Fruit fly (Drosophila melanogaster) whole organism, embryonic: ENCODE data around the gene PolD2.
A peak's percentile ranks its signal among the peaks of the same experiment; 100 is the strongest.

Experiments used
- C15 ChIP-seq: fragments of 200-800 bp; sonication (Bioruptor generic); IDR thresholded peaks from 3 replicates; pipeline ENCODE4 v1.3.6; 2022; ENCODE audit warnings: missing biosample characterization, missing genetic modification characterization
- CG10209 ChIP-seq: fragments of 200-800 bp; sonication (Bioruptor generic); optimal IDR thresholded peaks from 3 replicates; lab custom pipeline; 2017; ENCODE audit warnings: missing biosample characterization, mild to moderate bottlenecking, missing genetic modification characterization, missing genetic modification reagents
- CG11723 ChIP-seq: fragments of 200-800 bp; sonication (Bioruptor generic); optimal IDR thresholded peaks from 2 replicates; lab custom pipeline; 2017; ENCODE audit warnings: missing biosample characterization, mild to moderate bottlenecking, missing genetic modification characterization
- CG14050 ChIP-seq: fragments of 200-800 bp; sonication (Bioruptor generic); IDR thresholded peaks from 3 replicates; pipeline ENCODE4 v1.3.6; 2022; ENCODE audit warnings: missing biosample characterization, missing genetic modification characterization
- CG17359 ChIP-seq: fragments of 200-800 bp; sonication (Bioruptor generic); optimal IDR thresholded peaks from 3 replicates; lab custom pipeline; 2018; ENCODE audit warnings: missing biosample characterization, mild to moderate bottlenecking, missing genetic modification characterization, moderate library complexity
- CG17385 ChIP-seq: fragments of 200-800 bp; sonication (Bioruptor generic); optimal IDR thresholded peaks from 3 replicates; lab custom pipeline; 2018; ENCODE audit warnings: missing biosample characterization, mild to moderate bottlenecking, missing genetic modification characterization
- CG17912 ChIP-seq: fragments of 200-800 bp; sonication (Bioruptor generic); optimal IDR thresholded peaks from 2 replicates; lab custom pipeline; 2018; ENCODE audit warnings: missing biosample characterization, mild to moderate bottlenecking, missing genetic modification characterization
- CG2120 ChIP-seq: fragments of 200-800 bp; sonication (Bioruptor generic); optimal IDR thresholded peaks from 3 replicates; lab custom pipeline; 2016; ENCODE audit warnings: missing biosample characterization, missing genetic modification characterization
- CG2199 ChIP-seq: fragments of 200-800 bp; sonication (Bioruptor generic); IDR thresholded peaks from 3 replicates; pipeline ENCODE4 v1.3.6; 2022; ENCODE audit warnings: missing biosample characterization, missing genetic modification characterization
- CG30431 ChIP-seq: fragments of 200-800 bp; sonication (Bioruptor generic); optimal IDR thresholded peaks from 2 replicates; lab custom pipeline; 2017; ENCODE audit warnings: missing biosample characterization, missing genetic modification characterization
- CG32532 ChIP-seq: fragments of 200-800 bp; sonication (Bioruptor generic); IDR thresholded peaks from 2 replicates; pipeline ENCODE4 v1.3.6; 2022; ENCODE audit warnings: missing biosample characterization, missing genetic modification characterization
- CG33213 ChIP-seq: fragments of 200-800 bp; sonication (Bioruptor generic); optimal IDR thresholded peaks from 3 replicates; lab custom pipeline; 2016; ENCODE audit warnings: missing biosample characterization, missing genetic modification characterization
- CG34224 ChIP-seq: fragments of 200-800 bp; sonication (Bioruptor generic); IDR thresholded peaks from 3 replicates; pipeline ENCODE4 v1.3.6; 2022; ENCODE audit warnings: missing biosample characterization, missing genetic modification characterization; ENCODE audit not compliant: partially characterized antibody
- CG3726 ChIP-seq: fragments of 200-800 bp; sonication (Bioruptor generic); IDR thresholded peaks from 3 replicates; pipeline ENCODE4, ENCODE4 v1.3.6; 2022; ENCODE audit warnings: missing biosample characterization, missing genetic modification characterization
- CG4730 ChIP-seq: fragments of 200-800 bp; sonication (Bioruptor generic); IDR thresholded peaks from 2 replicates; pipeline ENCODE4 v1.3.6; 2022; ENCODE audit warnings: missing biosample characterization, missing genetic modification characterization
- CG6683 ChIP-seq: fragments of 200-800 bp; sonication (Bioruptor generic); optimal IDR thresholded peaks from 2 replicates; lab custom pipeline; 2017; ENCODE audit warnings: missing biosample characterization, mild to moderate bottlenecking, missing genetic modification characterization, missing genetic modification reagents
- CG6791 ChIP-seq: fragments of 200-800 bp; sonication (Bioruptor generic); IDR thresholded peaks from 3 replicates; pipeline ENCODE4 v1.3.6; 2022; ENCODE audit warnings: missing biosample characterization, missing genetic modification characterization; ENCODE audit not compliant: partially characterized antibody
- CG9727 ChIP-seq: fragments of 200-800 bp; sonication (Bioruptor generic); optimal IDR thresholded peaks from 3 replicates; lab custom pipeline; 2017; ENCODE audit warnings: missing biosample characterization, mild to moderate bottlenecking, missing genetic modification characterization
- CG9876 ChIP-seq: fragments of 200-800 bp; sonication (Bioruptor generic); optimal IDR thresholded peaks from 2 replicates; lab custom pipeline; 2016; ENCODE audit warnings: missing biosample characterization, missing genetic modification characterization
- CTCF ChIP-seq: fragments of 200-800 bp; sonication (Bioruptor generic); optimal IDR thresholded peaks from 2 replicates; lab custom pipeline; 2017; ENCODE audit warnings: missing biosample characterization, mild to moderate bottlenecking, missing genetic modification characterization, moderate library complexity
- NFAT ChIP-seq: fragments of 200-800 bp; sonication (Bioruptor generic); IDR thresholded peaks from 2 replicates; pipeline ENCODE4 v1.3.6; 2022; ENCODE audit warnings: missing biosample characterization, missing genetic modification characterization
- Six4 ChIP-seq: fragments of 200-800 bp; sonication (Bioruptor generic); optimal IDR thresholded peaks from 2 replicates; lab custom pipeline; 2016; ENCODE audit warnings: missing biosample characterization, missing genetic modification characterization
- Tbp ChIP-seq: fragments of >200 bp; optimal IDR thresholded peaks from 2 replicates; lab custom pipeline; 2018; ENCODE audit warnings: missing biosample characterization, missing genetic modification characterization
- ac ChIP-seq: fragments of 200-800 bp; sonication (Bioruptor generic); optimal IDR thresholded peaks from 3 replicates; lab custom pipeline; 2017; ENCODE audit warnings: missing biosample characterization, mild to moderate bottlenecking, missing genetic modification characterization
- ase ChIP-seq: fragments of 200-800 bp; sonication (Bioruptor generic); IDR thresholded peaks from 3 replicates; pipeline ENCODE4 v1.3.6; 2022; ENCODE audit warnings: missing biosample characterization, missing genetic modification characterization
- chif ChIP-seq, 2 experiments: fragments of 200-800 bp; sonication (Bioruptor generic); optimal IDR thresholded peaks; 3 replicates each; lab custom pipeline; 2016; ENCODE audit warnings: missing biosample characterization in 2 of 2, missing genetic modification characterization in 2 of 2
- da ChIP-seq: fragments of 200-800 bp; sonication (Bioruptor generic); optimal IDR thresholded peaks from 2 replicates; lab custom pipeline; 2016; ENCODE audit warnings: missing biosample characterization, missing genetic modification characterization
- disco-r ChIP-seq: fragments of 200-800 bp; sonication (Bioruptor generic); optimal IDR thresholded peaks from 2 replicates; lab custom pipeline; 2016; ENCODE audit warnings: missing biosample characterization, missing genetic modification characterization
- emc ChIP-seq: fragments of 200-800 bp; sonication (Bioruptor generic); optimal IDR thresholded peaks from 2 replicates; lab custom pipeline; 2016; ENCODE audit warnings: missing biosample characterization, missing genetic modification characterization
- fd102C ChIP-seq: fragments of 200-800 bp; sonication (Bioruptor generic); optimal IDR thresholded peaks from 2 replicates; lab custom pipeline; 2018; ENCODE audit warnings: missing biosample characterization, mild to moderate bottlenecking, missing genetic modification characterization, moderate library complexity
- ftz-f1 ChIP-seq: fragments of 200-800 bp; sonication (Bioruptor generic); optimal IDR thresholded peaks from 2 replicates; lab custom pipeline; 2016; ENCODE audit warnings: missing biosample characterization, missing genetic modification characterization
- gsb ChIP-seq: fragments of 200-800 bp; sonication (Bioruptor generic); IDR thresholded peaks from 2 replicates; pipeline ENCODE4 v1.3.6; 2022; ENCODE audit warnings: missing biosample characterization, missing genetic modification characterization
- h ChIP-seq: fragments of >200 bp; optimal IDR thresholded peaks from 2 replicates; lab custom pipeline; 2017
- ind ChIP-seq: fragments of 200-800 bp; sonication (Bioruptor generic); optimal IDR thresholded peaks from 3 replicates; lab custom pipeline; 2016; ENCODE audit warnings: missing biosample characterization, missing genetic modification characterization
- lab ChIP-seq: fragments of 200-800 bp; sonication (Bioruptor generic); optimal IDR thresholded peaks from 3 replicates; lab custom pipeline; 2017; ENCODE audit warnings: missing biosample characterization, missing genetic modification characterization, mild to moderate bottlenecking, moderate library complexity, missing genetic modification reagents
- lmd ChIP-seq: fragments of 200-800 bp; sonication (Bioruptor generic); IDR thresholded peaks from 2 replicates; pipeline ENCODE4 v1.3.6; 2022; ENCODE audit warnings: missing biosample characterization, missing genetic modification characterization
- lola ChIP-seq, 3 experiments: fragments of >200 bp in 2 of 3; fragments of 200-800 bp in 1 of 3; sonication (Bioruptor generic) in 1 of 3; optimal IDR thresholded peaks; 2 replicates each; lab custom pipeline; 2017 to 2019; ENCODE audit warnings: missing biosample characterization in 3 of 3, missing genetic modification characterization in 3 of 3, mild to moderate bottlenecking in 1 of 3, moderate library complexity in 1 of 3
- mirr ChIP-seq: fragments of 200-800 bp; sonication (Bioruptor generic); optimal IDR thresholded peaks from 3 replicates; lab custom pipeline; 2018; ENCODE audit warnings: missing biosample characterization, mild to moderate bottlenecking, missing genetic modification characterization
- onecut ChIP-seq: fragments of 200-800 bp; sonication (Bioruptor generic); IDR thresholded peaks from 2 replicates; pipeline ENCODE4 v1.3.6; 2022; ENCODE audit warnings: missing biosample characterization, missing genetic modification characterization
- p53 ChIP-seq: fragments of 200-800 bp; sonication (Bioruptor generic); optimal IDR thresholded peaks from 2 replicates; lab custom pipeline; 2016; ENCODE audit warnings: missing biosample characterization, missing genetic modification characterization
- phol ChIP-seq: fragments of 200-800 bp; sonication (Bioruptor generic); optimal IDR thresholded peaks from 3 replicates; lab custom pipeline; 2018; ENCODE audit warnings: missing biosample characterization, mild to moderate bottlenecking, missing genetic modification characterization, moderate library complexity
- run ChIP-seq: fragments of 200-800 bp; sonication (Bioruptor generic); optimal IDR thresholded peaks from 3 replicates; lab custom pipeline; 2018; ENCODE audit warnings: missing biosample characterization, mild to moderate bottlenecking, missing genetic modification characterization
- sc ChIP-seq, 3 experiments: fragments of >200 bp in 2 of 3; fragments of 200-800 bp in 1 of 3; sonication (Bioruptor generic) in 1 of 3; optimal IDR thresholded peaks; 2 replicates in 2 of 3; 3 replicates in 1 of 3; lab custom pipeline; 2017; ENCODE audit warnings: mild to moderate bottlenecking in 1 of 3, missing biosample characterization in 1 of 3, missing genetic modification characterization in 1 of 3, missing genetic modification reagents in 1 of 3
- sens ChIP-seq: fragments of 200-800 bp; sonication (Bioruptor generic); peaks from one replicate; lab custom pipeline; 2016; ENCODE audit warnings: missing biosample characterization, missing genetic modification characterization
- seq ChIP-seq: fragments of 200-800 bp; sonication (Bioruptor generic); IDR thresholded peaks from 2 replicates; pipeline ENCODE4 v1.3.6; 2022; ENCODE audit warnings: missing biosample characterization, missing genetic modification characterization
- so ChIP-seq: fragments of 200-800 bp; sonication (Bioruptor generic); IDR thresholded peaks from 3 replicates; pipeline ENCODE4 v1.3.6; 2022; ENCODE audit warnings: missing biosample characterization, missing genetic modification characterization
- stwl ChIP-seq: fragments of 200-800 bp; sonication (Bioruptor generic); optimal IDR thresholded peaks from 3 replicates; lab custom pipeline; 2018; ENCODE audit warnings: missing biosample characterization, mild to moderate bottlenecking, missing genetic modification characterization, moderate library complexity
- tap ChIP-seq: fragments of 200-800 bp; optimal IDR thresholded peaks from 3 replicates; lab custom pipeline; 2019; ENCODE audit warnings: missing biosample characterization, mild to moderate bottlenecking, missing genetic modification characterization, moderate library complexity
- tin ChIP-seq: fragments of 200-800 bp; sonication (Bioruptor generic); optimal IDR thresholded peaks from 3 replicates; lab custom pipeline; 2016; ENCODE audit warnings: missing biosample characterization, missing genetic modification characterization
- zfh1 ChIP-seq: fragments of 200-800 bp; sonication (Bioruptor generic); IDR thresholded peaks from 3 replicates; pipeline ENCODE4 v1.3.6; 2022; ENCODE audit warnings: missing biosample characterization, missing genetic modification characterization

PolD2 gene

DNA sequence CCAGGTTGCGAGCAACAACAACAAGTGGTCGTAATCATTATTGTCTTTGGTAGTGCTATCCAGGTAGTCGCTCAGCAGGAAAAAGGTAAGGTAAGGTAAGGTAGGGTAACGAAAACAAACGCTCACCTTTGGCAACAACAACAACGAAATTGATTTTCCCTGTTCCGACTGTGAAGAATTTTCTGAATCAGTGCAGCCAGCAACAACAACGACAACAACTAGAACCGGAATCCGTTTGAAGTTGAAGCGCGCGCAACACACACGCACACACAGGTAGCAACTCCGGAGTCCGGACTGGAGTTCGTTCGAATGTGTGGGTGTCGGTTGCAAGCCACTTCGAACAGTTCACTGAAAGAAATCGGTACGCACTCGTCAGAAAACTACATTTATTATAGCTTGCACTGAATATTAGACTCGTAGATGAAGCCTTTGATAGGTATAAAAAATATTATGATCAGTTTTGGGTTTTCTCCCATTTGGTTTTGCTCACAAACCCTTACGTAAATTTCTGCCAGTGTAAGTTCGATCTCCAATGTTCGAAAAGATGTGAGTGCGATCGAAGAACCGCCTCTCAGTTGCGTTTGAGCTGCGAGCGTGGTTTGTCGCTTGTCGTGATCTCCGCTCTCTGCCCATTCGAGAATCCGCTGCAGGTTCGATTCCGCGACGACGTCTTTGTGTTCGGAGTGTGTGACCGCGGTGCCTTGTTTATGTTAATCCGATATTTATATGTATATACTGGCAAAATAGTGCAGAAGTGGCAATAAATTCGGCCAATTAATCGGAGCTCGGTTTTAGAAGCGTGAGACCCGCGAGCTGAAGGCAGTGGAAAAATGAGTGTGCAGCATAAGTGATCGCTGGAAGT is 28.9 kb upstream of the PolD2 start, which contains the start of gene CG13921 (continued):
- TF ChIP-seq CG34224 (GFP tag; lab: Robert Waterston, UW) (no peak), chif (GFP tag; optimal IDR thresholded peaks at IDR 0.05; lab: Kevin White, UChicago) (peak; percentile 99 to 100), CG30431 (peak; percentile 99), CG10209 (GFP tag; lab: Kevin White, UChicago) (peak; percentile 99), da (peak; percentile 97), ac (GFP tag; lab: Kevin White, UChicago) (peak; percentile 95), gsb (GFP tag; lab: Robert Waterston, UW) (peak; percentile 94), C15 (GFP tag; lab: Robert Waterston, UW) (peak; percentile 98), sens (GFP tag; lab: Kevin White, UChicago) (peak; percentile 100), lab (GFP tag; lab: Kevin White, UChicago) (peak; percentile 99), CG17359 (tag; lab: Kevin White, UChicago) (peak; percentile 99), CG33213 (GFP tag; lab: Kevin White, UChicago) (peak; percentile 99), mirr (peak; percentile 89), onecut (peak; percentile 99), CG17912 (GFP tag; lab: Kevin White, UChicago) (peak; percentile 87), lmd (peak; percentile 99), disco-r (peak; percentile 98), CG9727 (GFP tag; lab: Kevin White, UChicago) (peak; percentile 100), CG2199 (peak; percentile 100), ase (peak; percentile 98), CG6683 (peak; percentile 94), Tbp (no peak), emc (GFP tag; lab: Kevin White, UChicago) (peak; percentile 98), so (GFP tag; lab: Robert Waterston, UW) (peak; percentile 99), CG32532 (GFP tag; lab: Robert Waterston, UW) (peak; percentile 99), fd102C (peak; percentile 100), CG14050 (GFP tag; lab: Robert Waterston, UW) (peak; percentile 98), h (lab: Kevin White, UChicago) (no peak), sc (optimal IDR thresholded peaks at IDR 0.05; lab: Kevin White, UChicago) (no peak), sc (GFP tag; optimal IDR thresholded peaks at IDR 0.05; lab: Kevin White, UChicago) (peak; percentile 98), CG4730 (GFP tag; lab: Robert Waterston, UW) (peak; percentile 99), ind (GFP tag; lab: Kevin White, UChicago) (peak; percentile 99), phol (tag; lab: Kevin White, UChicago) (peak; percentile 99), ftz-f1 (GFP tag; lab: Kevin White, UChicago) (no peak), CG2120 (peak; percentile 98), NFAT (peak; percentile 97), tap (tag; lab: Kevin White, UChicago) (peak; percentile 98), lola (GFP tag; optimal IDR thresholded peaks at IDR 0.05; lab: Kevin White, UChicago) (peak in 1 of 3 experiments; percentile 99), CG9876 (GFP tag; lab: Kevin White, UChicago) (peak; percentile 97), CG3726 (GFP tag; lab: Robert Waterston, UW) (peak; percentile 99), CTCF (GFP tag; lab: Kevin White, UChicago) (peak; percentile 72), p53 (GFP tag; lab: Kevin White, UChicago) (peak; percentile 98), seq (GFP tag; lab: Robert Waterston, UW) (peak; percentile 98), stwl (tag; lab: Kevin White, UChicago) (peak; percentile 95), CG17385 (GFP tag; lab: Kevin White, UChicago) (peak; percentile 94), Six4 (GFP tag; lab: Kevin White, UChicago) (peak; percentile 100), CG11723 (GFP tag; lab: Kevin White, UChicago) (peak; percentile 96), CG6791 (GFP tag; lab: Robert Waterston, UW) (no peak), run (peak; percentile 93), tin (GFP tag; lab: Kevin White, UChicago) (peak; percentile 100), zfh1 (GFP tag; lab: Robert Waterston, UW) (peak; percentile 100)
